Worm (Caenorhabditis elegans) whole organism, L3 larva: ENCODE measurements around the gene mrpl-46.

ENCODE experiments used
- elt-3 ChIP-seq, 3 experiments: fragments of 150-350 bp in 1 of 3; sonication (generic microtip) in 2 of 3; optimal IDR thresholded peaks; 2 replicates in 2 of 3; 4 replicates in 1 of 3; lab custom pipeline; 2014 to 2017; ENCODE audit warnings: missing biosample characterization in 3 of 3, missing genetic modification characterization in 3 of 3
- eor-1 ChIP-seq, 2 experiments: fragments of 150-350 bp; optimal IDR thresholded peaks; 2 replicates each; lab custom pipeline; 2014 to 2018; ENCODE audit warnings: missing biosample characterization in 2 of 2, missing genetic modification characterization in 2 of 2
- mdl-1 ChIP-seq: fragments of 150-350 bp; optimal IDR thresholded peaks from 2 replicates; lab custom pipeline; 2014; ENCODE audit warnings: missing biosample characterization, missing genetic modification characterization
- mml-1 ChIP-seq: fragments of 150-350 bp; sonication (generic microtip); optimal IDR thresholded peaks from 3 replicates; lab custom pipeline; 2014; ENCODE audit warnings: missing biosample characterization, missing genetic modification characterization
- nhr-76 ChIP-seq: fragments of 150-350 bp; sonication (generic microtip); optimal IDR thresholded peaks from 5 replicates; lab custom pipeline; 2014; ENCODE audit warnings: missing biosample characterization, missing genetic modification characterization
- nhr-77 ChIP-seq: fragments of 150-350 bp; optimal IDR thresholded peaks from 2 replicates; lab custom pipeline; 2014; ENCODE audit warnings: missing biosample characterization, missing genetic modification characterization
- pqm-1 ChIP-seq: fragments of 150-350 bp; optimal IDR thresholded peaks from 2 replicates; lab custom pipeline; 2017; ENCODE audit warnings: missing biosample characterization, missing genetic modification characterization, inconsistent platforms

DNA sequence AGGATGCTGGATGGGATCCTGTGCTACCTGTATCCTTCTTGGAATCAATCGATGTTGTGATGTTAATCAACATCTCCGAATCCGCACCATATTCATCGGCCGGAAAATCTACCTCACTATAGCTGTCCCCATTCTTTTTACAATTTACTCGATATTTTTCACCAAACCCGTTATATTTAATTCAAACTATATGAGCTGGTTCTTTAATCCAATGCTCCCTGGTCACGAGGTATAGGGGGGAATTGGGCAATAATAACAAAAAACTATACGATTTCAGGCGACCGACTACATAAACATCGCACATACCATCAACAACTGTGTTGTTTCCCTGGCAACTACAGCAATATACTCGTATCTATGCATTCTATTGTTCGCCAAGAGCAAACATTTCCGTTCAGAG, 43.1 kb upstream of the mrpl-46 start:
- TF ChIP-seq elt-3 (tag; optimal IDR thresholded peaks at IDR 0.05; lab: Kevin White, UChicago): no peak
- TF ChIP-seq nhr-77 (tag; lab: Kevin White, UChicago): no peak
- no peak for TF ChIP-seq pqm-1
- TF ChIP-seq nhr-76 (tag; lab: Kevin White, UChicago): no peak
- no peak for TF ChIP-seq eor-1 (tag; optimal IDR thresholded peaks at IDR 0.05; lab: Kevin White, UChicago)
- no peak for TF ChIP-seq mdl-1 (tag; lab: Kevin White, UChicago)
- no peak for TF ChIP-seq mml-1 (tag; lab: Kevin White, UChicago)
